Worm (Caenorhabditis elegans) whole organism, L1 larva: Measurements from ENCODE around the gene sut-1.

Experiments
- C04F5.9 ChIP-seq: sonication (generic microtip); optimal IDR thresholded peaks from 2 replicates; lab custom pipeline; 2016; ENCODE audit warnings: missing genetic modification characterization, missing compliant biosample characterization
- C16A3.4 ChIP-seq: fragments of 150-350 bp; optimal IDR thresholded peaks from 2 replicates; lab custom pipeline; 2014; ENCODE audit warnings: missing biosample characterization, missing genetic modification characterization
- C34B4.2 ChIP-seq: sonication (generic microtip); optimal IDR thresholded peaks from 2 replicates; lab custom pipeline; 2017; ENCODE audit warnings: mild to moderate bottlenecking, missing genetic modification characterization, missing compliant biosample characterization
- Y116A8C.19 ChIP-seq: sonication (generic microtip); optimal IDR thresholded peaks from 2 replicates; lab custom pipeline; 2016; ENCODE audit warnings: missing compliant biosample characterization, missing genetic modification characterization, borderline replicate concordance
- alr-1 ChIP-seq: fragments of 200-800 bp; sonication (Bioruptor generic); optimal IDR thresholded peaks from 2 replicates; lab custom pipeline; 2018; ENCODE audit warnings: borderline replicate concordance, mild to moderate bottlenecking, missing genetic modification characterization, missing compliant biosample characterization
- blmp-1 ChIP-seq: fragments of 150-350 bp; optimal IDR thresholded peaks from 2 replicates; lab custom pipeline; 2014; ENCODE audit warnings: missing biosample characterization, missing genetic modification characterization
- ceh-63 ChIP-seq: fragments of 200-800 bp; sonication (Bioruptor generic); optimal IDR thresholded peaks from 2 replicates; lab custom pipeline; 2018; ENCODE audit warnings: mild to moderate bottlenecking, missing genetic modification characterization, missing compliant biosample characterization
- ceh-82 ChIP-seq, 3 experiments: fragments of 150-350 bp in 1 of 3; sonication (generic microtip) in 2 of 3; optimal IDR thresholded peaks; 2 replicates each; lab custom pipeline; 2014 to 2017; ENCODE audit warnings: missing biosample characterization in 3 of 3, missing genetic modification characterization in 3 of 3
- ceh-88 ChIP-seq: fragments of 200-800 bp; sonication (Bioruptor generic); IDR thresholded peaks from 2 replicates; pipeline ENCODE4 v1.3.6; 2022; ENCODE audit warnings: missing genetic modification characterization, missing compliant biosample characterization
- ces-1 ChIP-seq: fragments of 150-350 bp; optimal IDR thresholded peaks from 2 replicates; lab custom pipeline; 2014; ENCODE audit warnings: missing biosample characterization, missing genetic modification reagents, missing genetic modification characterization
- dpl-1 ChIP-seq, 3 experiments: fragments of 150-350 bp in 2 of 3; sonication (generic microtip) in 1 of 3; optimal IDR thresholded peaks; 2 replicates each; lab custom pipeline; 2014 to 2017; ENCODE audit warnings: missing biosample characterization in 3 of 3, missing genetic modification characterization in 3 of 3, missing genetic modification reagents in 3 of 3
- dsc-1 ChIP-seq: sonication (generic microtip); optimal IDR thresholded peaks from 2 replicates; lab custom pipeline; 2016; ENCODE audit warnings: mild to moderate bottlenecking, missing genetic modification characterization, missing compliant biosample characterization
- efl-3 ChIP-seq: fragments of 200-800 bp; sonication (Bioruptor generic); optimal IDR thresholded peaks from 2 replicates; lab custom pipeline; 2018; ENCODE audit warnings: mild to moderate bottlenecking, missing genetic modification characterization, missing compliant biosample characterization
- egl-13 ChIP-seq: sonication (generic microtip); optimal IDR thresholded peaks from 2 replicates; lab custom pipeline; 2016; ENCODE audit warnings: missing genotype, missing genetic modification reagents, missing genetic modification characterization, missing compliant biosample characterization
- egl-27 ChIP-seq, 2 experiments: fragments of 150-350 bp in 1 of 2; sonication (generic microtip); optimal IDR thresholded peaks; 3 replicates each; lab custom pipeline; 2017 to 2018; ENCODE audit warnings: missing biosample characterization in 2 of 2, missing genetic modification characterization in 2 of 2, missing genetic modification reagents in 2 of 2
- elt-2 ChIP-seq: sonication (generic microtip); optimal IDR thresholded peaks from 2 replicates; lab custom pipeline; 2016; ENCODE audit warnings: missing genetic modification characterization, mild to moderate bottlenecking, inconsistent platforms, missing compliant biosample characterization, missing genetic modification reagents
- fkh-10 ChIP-seq: sonication (generic microtip); optimal IDR thresholded peaks from 2 replicates; lab custom pipeline; 2017; ENCODE audit warnings: missing biosample characterization, missing genetic modification reagents, missing genetic modification characterization
- fkh-8 ChIP-seq: sonication (generic microtip); optimal IDR thresholded peaks from 2 replicates; lab custom pipeline; 2016; ENCODE audit warnings: mild to moderate bottlenecking, missing genetic modification characterization, missing compliant biosample characterization
- fos-1 ChIP-seq: fragments of 150-350 bp; optimal IDR thresholded peaks from 2 replicates; lab custom pipeline; 2014; ENCODE audit warnings: missing biosample characterization, missing genetic modification characterization
- grh-1 ChIP-seq: fragments of 200-800 bp; sonication (Bioruptor generic); IDR thresholded peaks from 2 replicates; pipeline ENCODE4 v1.3.6; 2022; ENCODE audit warnings: missing genetic modification reagents, missing genetic modification characterization, missing compliant biosample characterization
- hlh-17 ChIP-seq: fragments of 200-800 bp; sonication (Bioruptor generic); optimal IDR thresholded peaks from 2 replicates; lab custom pipeline; 2018; ENCODE audit warnings: missing genetic modification characterization, mild to moderate bottlenecking, missing compliant biosample characterization, moderate library complexity, borderline replicate concordance
- hlh-4 ChIP-seq: sonication (generic microtip); optimal IDR thresholded peaks from 2 replicates; lab custom pipeline; 2016; ENCODE audit warnings: mild to moderate bottlenecking, missing genetic modification characterization, missing compliant biosample characterization
- hpl-2 ChIP-seq: fragments of 150-350 bp; optimal IDR thresholded peaks from 2 replicates; lab custom pipeline; 2014; ENCODE audit warnings: missing biosample characterization, missing genetic modification reagents, missing genetic modification characterization
- isw-1 ChIP-seq: fragments of 200-800 bp; sonication (Bioruptor generic); IDR thresholded peaks from 2 replicates; pipeline ENCODE4 v1.3.6; 2022; ENCODE audit warnings: missing genetic modification characterization, missing compliant biosample characterization
- jun-1 ChIP-seq: fragments of 150-350 bp; optimal IDR thresholded peaks from 2 replicates; lab custom pipeline; 2014; ENCODE audit warnings: missing biosample characterization, missing genetic modification reagents, missing genetic modification characterization
- lin-14 ChIP-seq: fragments of 200-800 bp; sonication (Bioruptor generic); optimal IDR thresholded peaks from 2 replicates; lab custom pipeline; 2018; ENCODE audit warnings: mild to moderate bottlenecking, missing genetic modification characterization, moderate library complexity, missing compliant biosample characterization
- lin-15B ChIP-seq: fragments of 150-350 bp; sonication (generic microtip); optimal IDR thresholded peaks from 3 replicates; lab custom pipeline; 2014; ENCODE audit warnings: missing biosample characterization, missing genetic modification characterization
- lin-35 ChIP-seq, 2 experiments: fragments of 150-350 bp; optimal IDR thresholded peaks; 2 replicates each; lab custom pipeline; 2014; ENCODE audit warnings: missing biosample characterization in 2 of 2, missing genetic modification characterization in 2 of 2, missing genetic modification reagents in 2 of 2
- lin-39 ChIP-seq: fragments of 150-350 bp; optimal IDR thresholded peaks from 2 replicates; lab custom pipeline; 2014; ENCODE audit warnings: missing biosample characterization, missing genetic modification reagents, missing genetic modification characterization
- nhr-11 ChIP-seq: fragments of 150-350 bp; optimal IDR thresholded peaks from 2 replicates; lab custom pipeline; 2014; ENCODE audit warnings: missing biosample characterization, missing genetic modification characterization
- nhr-12 ChIP-seq: sonication (generic microtip); optimal IDR thresholded peaks from 2 replicates; lab custom pipeline; 2017; ENCODE audit warnings: missing biosample characterization, missing genetic modification characterization
- nhr-19 ChIP-seq: fragments of 200-800 bp; sonication (Bioruptor generic); conservative IDR thresholded peaks from 2 replicates; pipeline ENCODE4 v1.3.6; 2022; ENCODE audit warnings: missing genetic modification characterization, missing compliant biosample characterization
- nhr-28 ChIP-seq: fragments of 150-350 bp; optimal IDR thresholded peaks from 2 replicates; lab custom pipeline; 2014; ENCODE audit warnings: missing biosample characterization, missing genetic modification characterization
- nhr-47 ChIP-seq: sonication (generic microtip); optimal IDR thresholded peaks from 2 replicates; lab custom pipeline; 2016; ENCODE audit warnings: mild to moderate bottlenecking, missing genetic modification characterization, moderate library complexity, missing compliant biosample characterization
- nhr-71 ChIP-seq: sonication (generic microtip); optimal IDR thresholded peaks from 2 replicates; lab custom pipeline; 2016; ENCODE audit warnings: mild to moderate bottlenecking, missing genetic modification characterization, moderate library complexity, missing compliant biosample characterization
- nhr-84 ChIP-seq: sonication (generic microtip); optimal IDR thresholded peaks from 2 replicates; lab custom pipeline; 2017; ENCODE audit warnings: missing biosample characterization, missing genetic modification characterization
- nhr-85 ChIP-seq: sonication (generic microtip); peaks from one replicate; lab custom pipeline; 2016; ENCODE audit warnings: missing genetic modification characterization, inconsistent platforms, missing compliant biosample characterization
- pax-3 ChIP-seq: fragments of 200-800 bp; sonication (Bioruptor generic); optimal IDR thresholded peaks from 2 replicates; lab custom pipeline; 2018; ENCODE audit warnings: mild to moderate bottlenecking, missing genetic modification characterization, moderate library complexity, missing compliant biosample characterization
- skn-1 ChIP-seq: fragments of 150-350 bp; optimal IDR thresholded peaks from 2 replicates; lab custom pipeline; 2014; ENCODE audit warnings: missing biosample characterization, missing genetic modification characterization
- snu-23 ChIP-seq: sonication (generic microtip); optimal IDR thresholded peaks from 2 replicates; lab custom pipeline; 2016; ENCODE audit warnings: missing genetic modification characterization, missing compliant biosample characterization
- sup-37 ChIP-seq: fragments of 200-800 bp; sonication (Bioruptor generic); optimal IDR thresholded peaks from 2 replicates; lab custom pipeline; 2018; ENCODE audit warnings: mild to moderate bottlenecking, missing genetic modification characterization, missing compliant biosample characterization
- tbx-2 ChIP-seq: sonication (generic microtip); optimal IDR thresholded peaks from 2 replicates; lab custom pipeline; 2016; ENCODE audit warnings: missing genetic modification characterization, missing compliant biosample characterization
- unc-130 ChIP-seq: fragments of 150-350 bp; optimal IDR thresholded peaks from 2 replicates; lab custom pipeline; 2017; ENCODE audit warnings: missing biosample characterization, missing genetic modification characterization, inconsistent platforms
- unc-98 ChIP-seq: fragments of 200-800 bp; sonication (Bioruptor generic); IDR thresholded peaks from 2 replicates; pipeline ENCODE4 v1.3.6; 2022; ENCODE audit warnings: missing genetic modification characterization, missing compliant biosample characterization
- xbp-1 ChIP-seq: sonication (generic microtip); optimal IDR thresholded peaks from 2 replicates; lab custom pipeline; 2016; ENCODE audit warnings: missing genetic modification characterization, missing compliant biosample characterization
- zip-4 ChIP-seq: fragments of 200-800 bp; sonication (Bioruptor generic); optimal IDR thresholded peaks from 2 replicates; lab custom pipeline; 2018; ENCODE audit warnings: mild to moderate bottlenecking, missing genetic modification characterization, moderate library complexity, missing compliant biosample characterization
- ztf-11 ChIP-seq, 2 experiments: sonication (generic microtip); optimal IDR thresholded peaks; 2 replicates each; lab custom pipeline; 2016 to 2017; ENCODE audit warnings: missing genetic modification characterization in 2 of 2, missing biosample characterization in 1 of 2, missing compliant biosample characterization in 1 of 2

Gene sut-1

ce11 chrII:1100719-1101118, 22.3 kb downstream of the sut-1 start, which contains the start of gene pho-14:
Gene pho-14, minus strand, starts transcription at chrII:1100819.
- no peak for TF ChIP-seq pax-3 (tag; lab: Kevin White, UChicago)
- no peak for TF ChIP-seq nhr-84
- no peak for TF ChIP-seq lin-14 (GFP tag; lab: Kevin White, UChicago)
- TF ChIP-seq egl-27 (tag; optimal IDR thresholded peaks at IDR 0.05; lab: Kevin White, UChicago): no peak
- no peak for TF ChIP-seq dpl-1 (GFP tag; optimal IDR thresholded peaks at IDR 0.05; lab: Kevin White, UChicago)

ce11 chrII:1091706-1092105, 31.4 kb downstream of the sut-1 start, which contains the start of gene snf-3:
Gene snf-3, plus strand, starts transcription at chrII:1092006.
- TF ChIP-seq blmp-1 (tag; lab: Kevin White, UChicago): no peak
- TF ChIP-seq fos-1 (tag; lab: Kevin White, UChicago): no peak
- TF ChIP-seq nhr-47: no peak
- TF ChIP-seq xbp-1 (tag; lab: Kevin White, UChicago): no peak
- TF ChIP-seq lin-35 (GFP tag; optimal IDR thresholded peaks at IDR 0.05; lab: Kevin White, UChicago): no peak
- TF ChIP-seq ces-1 (GFP tag; lab: Kevin White, UChicago): no peak
- no peak for TF ChIP-seq nhr-28 (tag; lab: Kevin White, UChicago)
- TF ChIP-seq C04F5.9 (tag; lab: Kevin White, UChicago): no peak
- no peak for TF ChIP-seq zip-4 (GFP tag; lab: Kevin White, UChicago)
- TF ChIP-seq grh-1 (GFP tag; lab: Robert Waterston, UW): no peak
- TF ChIP-seq unc-98 (GFP tag; lab: Robert Waterston, UW): no peak
- TF ChIP-seq sup-37 (GFP tag; lab: Kevin White, UChicago): no peak
- no peak for TF ChIP-seq isw-1
- no peak for TF ChIP-seq ceh-63 (GFP tag; lab: Kevin White, UChicago)
- no peak for TF ChIP-seq C34B4.2
- no peak for TF ChIP-seq Y116A8C.19
- no peak for TF ChIP-seq fkh-10 (GFP tag; lab: Kevin White, UChicago)
- TF ChIP-seq hlh-4 (tag; lab: Kevin White, UChicago): no peak
- no peak for TF ChIP-seq hlh-17 (GFP tag; lab: Kevin White, UChicago)
- no peak for TF ChIP-seq efl-3 (GFP tag; lab: Kevin White, UChicago)
- TF ChIP-seq, all 84 proteins: peak for 0

- TF ChIP-seq ceh-82 (tag; optimal IDR thresholded peaks at IDR 0.05; lab: Kevin White, UChicago) (no peak), unc-130 (tag; lab: Kevin White, UChicago) (no peak), xbp-1 (tag; lab: Kevin White, UChicago) (no peak), isw-1 (no peak), ztf-11 (tag; optimal IDR thresholded peaks at IDR 0.05; lab: Kevin White, UChicago) (no peak), lin-39 (no peak), alr-1 (tag; lab: Kevin White, UChicago) (no peak), nhr-85 (tag; lab: Kevin White, UChicago) (peak; percentile 88), hlh-4 (tag; lab: Kevin White, UChicago) (no peak), dsc-1 (tag; lab: Kevin White, UChicago) (no peak), tbx-2 (tag; lab: Kevin White, UChicago) (no peak), fkh-10 (GFP tag; lab: Kevin White, UChicago) (no peak), jun-1 (tag; lab: Kevin White, UChicago) (no peak), fkh-8 (tag; lab: Kevin White, UChicago) (no peak), lin-15B (tag; lab: Kevin White, UChicago) (no peak), C16A3.4 (tag; lab: Kevin White, UChicago) (no peak), nhr-12 (tag; lab: Kevin White, UChicago) (no peak), elt-2 (tag; lab: Kevin White, UChicago) (no peak), C04F5.9 (tag; lab: Kevin White, UChicago) (no peak), blmp-1 (tag; lab: Kevin White, UChicago) (peak; percentile 68), egl-13 (tag; lab: Kevin White, UChicago) (no peak), dpl-1 (GFP tag; optimal IDR thresholded peaks at IDR 0.05; lab: Kevin White, UChicago) (no peak), nhr-71 (tag; lab: Kevin White, UChicago) (no peak), nhr-11 (tag; lab: Kevin White, UChicago) (no peak), hpl-2 (no peak), C34B4.2 (no peak), hlh-17 (GFP tag; lab: Kevin White, UChicago) (no peak), ceh-88 (GFP tag; lab: Robert Waterston, UW) (no peak), snu-23 (peak; percentile 37), skn-1 (tag; lab: Kevin White, UChicago) (peak; percentile 26), nhr-19 (GFP tag; lab: Robert Waterston, UW) (no peak), Y116A8C.19 (no peak), egl-27 (tag; optimal IDR thresholded peaks at IDR 0.05; lab: Kevin White, UChicago) (no peak)
Measured at ce11 chrII:1090743-1091142, 32.3 kb downstream of the sut-1 start.
